Worm (Caenorhabditis elegans): ENCODE measurements around the gene C14A4.13.

The C14A4.13 gene

DNA sequence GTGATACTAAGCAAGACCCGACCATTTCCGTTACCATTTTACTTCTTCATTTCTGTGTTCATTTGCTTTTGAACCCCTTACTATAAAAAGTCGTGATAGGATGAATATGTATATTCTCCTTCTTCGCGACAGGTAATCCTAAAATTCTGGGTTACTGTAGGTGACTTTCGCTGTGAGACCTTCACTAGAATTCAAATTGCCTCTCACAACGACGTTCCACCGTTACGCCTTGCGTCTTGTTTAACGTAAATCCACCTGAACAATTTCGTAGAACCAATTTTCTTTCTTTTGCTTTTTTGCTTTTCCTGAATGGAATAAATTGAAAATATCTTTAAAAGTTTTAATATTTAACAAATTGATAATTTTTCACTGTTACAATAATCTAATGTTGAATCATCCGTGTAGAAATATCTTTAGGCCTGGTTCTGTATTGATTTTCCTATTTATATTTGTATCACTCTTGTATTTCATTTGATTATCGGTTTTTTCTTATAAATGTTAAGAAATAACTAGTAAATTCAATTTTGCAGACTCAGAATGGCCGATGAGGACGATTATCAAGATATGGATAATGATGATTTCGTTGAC is 39.3 kb upstream of the C14A4.13 start, which contains the start of gene rpb-6:
rpb-6 (plus strand) TSS at position 538 of the 588 bp plus-strand sequence.
- TF ChIP-seq unc-39 (tag; optimal IDR thresholded peaks at IDR 0.05) (no peak), lin-13 (tag; optimal IDR thresholded peaks at IDR 0.05) (peak; percentile 9), lsy-2 (tag; optimal IDR thresholded peaks at IDR 0.05) (peak; percentile 70)

DNA sequence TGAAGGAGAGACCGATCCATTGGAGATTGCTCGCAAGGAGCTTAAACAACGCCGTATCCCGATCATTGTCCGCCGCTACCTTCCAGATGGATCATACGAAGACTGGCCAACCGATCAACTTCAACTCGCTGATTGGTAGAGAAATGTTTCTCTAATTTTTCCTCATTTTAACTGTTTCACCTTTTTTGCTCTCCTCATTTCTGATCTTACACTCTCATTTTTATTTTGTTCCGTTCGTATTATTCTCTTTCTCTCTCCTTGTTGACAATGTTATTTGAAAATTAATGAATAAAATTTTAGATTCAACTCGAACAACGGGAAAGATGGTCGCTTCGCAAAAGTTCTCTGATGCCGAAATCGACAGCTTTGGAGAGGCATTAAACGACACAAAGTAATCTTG is 38.6 kb upstream of the C14A4.13 start, which contains the start of gene dohh-1:
dohh-1 (plus strand) TSS at position 301 of the 400 bp plus-strand sequence.
- TF ChIP-seq snpc-4 (tag; optimal IDR thresholded peaks at IDR 0.05) (no peak), lsy-2 (tag; optimal IDR thresholded peaks at IDR 0.05) (no peak), mep-1 (tag; optimal IDR thresholded peaks at IDR 0.05) (no peak)

DNA sequence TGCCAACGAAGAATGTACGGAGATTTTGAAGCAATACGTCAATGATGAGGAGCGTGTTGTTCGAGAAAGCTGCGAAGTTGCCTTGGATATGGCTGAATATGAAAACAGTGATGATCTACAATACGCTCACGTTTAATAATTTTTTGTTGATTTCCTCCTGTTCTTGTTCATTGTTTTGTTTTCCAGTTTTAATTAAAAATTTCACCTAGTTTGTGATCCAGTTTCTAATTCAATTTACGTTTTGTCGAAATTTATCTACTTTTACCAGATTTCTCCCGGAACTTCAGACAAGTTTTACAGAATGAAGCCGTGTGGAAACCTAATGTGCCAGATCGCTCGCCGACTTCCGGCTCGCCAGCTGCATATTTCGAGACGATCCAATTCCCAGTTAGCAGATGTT is 37.4 kb upstream of the C14A4.13 start, which contains the start of gene dap-3:
dap-3 (plus strand) TSS at position 301 of the 400 bp plus-strand sequence.
- TF ChIP-seq hlh-1 (tag; optimal IDR thresholded peaks at IDR 0.05) (no peak), snpc-4 (tag; optimal IDR thresholded peaks at IDR 0.05) (no peak), ceh-39 (tag; optimal IDR thresholded peaks at IDR 0.05) (no peak), zip-8 (tag; optimal IDR thresholded peaks at IDR 0.05) (no peak)

DNA sequence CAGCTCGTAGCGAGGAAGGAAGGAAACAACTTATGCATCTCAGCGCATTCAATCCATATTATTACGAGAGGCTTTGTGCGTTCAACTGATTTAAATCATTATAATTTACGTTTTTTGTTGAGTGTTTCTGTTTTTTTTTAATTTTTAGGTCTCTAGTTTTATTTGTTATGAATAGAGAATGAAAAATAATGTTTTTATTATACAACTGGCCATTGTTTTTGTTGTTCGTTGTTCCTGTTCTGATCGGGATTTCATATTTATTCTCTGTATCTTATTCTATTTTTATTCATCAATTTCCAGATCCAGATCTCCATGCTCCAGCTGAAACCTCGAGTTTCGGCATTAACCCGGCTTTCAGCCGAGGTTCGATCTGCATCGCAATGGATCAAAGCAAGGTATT is 35.9 kb upstream of the C14A4.13 start, which contains the start of gene mrps-22:
mrps-22 (plus strand) TSS at position 301 of the 400 bp plus-strand sequence.
- TF ChIP-seq lin-13 (tag; optimal IDR thresholded peaks at IDR 0.05) (no peak), ztf-11 (tag; optimal IDR thresholded peaks at IDR 0.05) (no peak), mab-5 (tag; optimal IDR thresholded peaks at IDR 0.05) (no peak), M03D4.4 (tag; optimal IDR thresholded peaks at IDR 0.05) (no peak), hlh-1 (tag; optimal IDR thresholded peaks at IDR 0.05) (no peak), lin-32 (GFP tag; optimal IDR thresholded peaks at IDR 0.05) (no peak), nhr-76 (tag; optimal IDR thresholded peaks at IDR 0.05) (no peak)

DNA sequence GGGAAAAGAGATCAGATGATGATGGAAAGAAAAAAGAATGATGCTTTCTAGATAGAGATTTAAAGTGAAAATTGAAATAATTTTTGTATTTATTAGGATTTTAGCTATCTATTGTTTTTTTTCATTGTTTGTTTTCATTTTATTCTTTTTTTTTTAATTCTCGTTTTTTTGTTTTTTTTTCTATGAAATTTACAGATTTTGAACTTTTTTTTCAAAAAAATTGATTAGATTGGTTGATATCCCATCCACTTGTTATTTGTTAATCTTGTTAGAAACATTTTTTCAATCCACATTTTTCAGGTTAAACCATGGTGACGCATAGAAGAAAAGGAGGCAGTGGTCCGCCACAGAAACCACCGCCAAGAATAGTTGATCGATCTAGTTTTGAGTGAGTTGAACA is 34.2 kb upstream of the C14A4.13 start, which contains the start of gene algn-9:
algn-9 (plus strand) TSS at position 301 of the 400 bp plus-strand sequence.
- TF ChIP-seq zip-8 (tag; optimal IDR thresholded peaks at IDR 0.05) (no peak), bed-3 (GFP tag; optimal IDR thresholded peaks at IDR 0.05) (no peak), pha-4 (tag; optimal IDR thresholded peaks at IDR 0.05) (no peak), ces-1 (GFP tag; optimal IDR thresholded peaks at IDR 0.05) (no peak), mls-2 (tag; optimal IDR thresholded peaks at IDR 0.05) (no peak), mab-5 (tag; optimal IDR thresholded peaks at IDR 0.05) (no peak), nhr-12 (tag; optimal IDR thresholded peaks at IDR 0.05) (no peak), M03D4.4 (tag; optimal IDR thresholded peaks at IDR 0.05) (no peak)

DNA sequence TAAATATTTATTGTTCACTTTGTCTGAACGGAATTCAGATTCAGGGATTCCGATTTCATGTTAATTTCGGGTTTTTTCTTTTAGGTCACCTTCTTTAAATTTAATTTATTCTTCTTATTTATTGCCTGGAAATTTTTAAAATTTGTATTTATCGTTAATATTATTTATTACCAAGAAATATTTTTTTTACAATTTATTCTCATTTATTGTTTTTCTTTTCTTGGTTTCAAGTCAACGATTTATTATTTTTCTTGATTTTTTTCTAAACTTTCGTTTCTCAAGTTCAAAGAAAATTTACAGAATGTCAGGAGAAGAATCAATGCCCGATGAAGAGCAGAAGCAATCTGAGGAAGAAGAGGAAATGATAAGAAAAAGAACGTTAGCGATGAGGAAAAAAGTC is 30.5 kb upstream of the C14A4.13 start, which contains the start of gene crn-3:
crn-3 (plus strand) TSS at position 301 of the 400 bp plus-strand sequence.
- TF ChIP-seq nhr-12 (tag; optimal IDR thresholded peaks at IDR 0.05) (no peak), nhr-76 (tag; optimal IDR thresholded peaks at IDR 0.05) (no peak), M03D4.4 (tag; optimal IDR thresholded peaks at IDR 0.05) (no peak)

DNA sequence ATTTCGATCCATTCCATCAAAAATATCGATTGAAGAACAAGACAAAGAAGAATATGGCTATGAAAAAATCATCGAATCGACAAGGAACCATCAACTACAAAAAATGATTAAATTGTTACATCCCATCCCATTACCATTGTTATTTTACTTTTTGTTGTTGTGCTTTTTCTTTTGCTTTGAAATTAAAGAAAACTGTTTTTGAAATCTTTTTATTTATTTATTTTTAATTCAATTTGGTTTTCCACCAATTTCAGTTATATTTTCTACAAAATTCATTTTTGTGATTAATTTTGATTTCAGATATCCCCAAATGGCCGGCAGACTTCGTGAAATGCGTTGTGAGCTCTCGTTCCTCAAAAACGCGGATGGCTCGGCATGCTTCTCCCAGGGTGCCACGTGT is 25.8 kb upstream of the C14A4.13 start, which contains the start of gene crn-5:
crn-5 (plus strand) TSS at position 301 of the 400 bp plus-strand sequence.
- no peak for TF ChIP-seq pha-4 (tag; optimal IDR thresholded peaks at IDR 0.05)
- TF ChIP-seq tbx-8 (GFP tag; optimal IDR thresholded peaks at IDR 0.05) = no peak
- no peak for TF ChIP-seq nhr-28 (tag; optimal IDR thresholded peaks at IDR 0.05)
- TF ChIP-seq bed-3 (GFP tag; optimal IDR thresholded peaks at IDR 0.05) = no peak
- no peak for TF ChIP-seq lin-32 (GFP tag; optimal IDR thresholded peaks at IDR 0.05)
- TF ChIP-seq lsy-2 (tag; optimal IDR thresholded peaks at IDR 0.05) = no peak
- TF ChIP-seq mab-5 (tag; optimal IDR thresholded peaks at IDR 0.05) = no peak
- no peak for TF ChIP-seq elt-1 (tag; optimal IDR thresholded peaks at IDR 0.05; ENCODE audit: borderline replicate concordance, insufficient read depth)
- no peak for TF ChIP-seq cnd-1 (tag; optimal IDR thresholded peaks at IDR 0.05)
- TF ChIP-seq nhr-2 (tag; optimal IDR thresholded peaks at IDR 0.05) = no peak
- no peak for TF ChIP-seq nhr-76 (tag; optimal IDR thresholded peaks at IDR 0.05)
- TF ChIP-seq ces-1 (GFP tag; optimal IDR thresholded peaks at IDR 0.05) = no peak

DNA sequence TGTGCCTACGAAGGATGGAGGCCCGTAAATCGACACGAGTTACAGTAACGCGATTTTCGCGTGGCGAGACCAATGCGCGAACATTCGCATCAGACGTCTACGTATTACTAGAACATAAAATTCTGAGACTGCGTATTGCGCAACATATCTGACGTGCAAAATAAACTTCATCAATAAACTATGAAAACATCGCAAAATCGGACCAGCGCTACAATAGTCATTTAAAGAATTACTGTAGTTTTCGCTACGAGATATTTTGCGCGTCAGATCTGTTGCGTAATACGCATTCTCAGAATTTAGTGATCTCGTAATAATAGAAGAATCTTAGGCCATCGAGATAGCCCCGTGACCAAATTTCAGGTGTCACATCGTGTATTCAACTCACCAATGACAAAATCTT is 23.9 kb upstream of the C14A4.13 start:
- TF ChIP-seq lin-32 (GFP tag; optimal IDR thresholded peaks at IDR 0.05) (no peak), zip-8 (tag; optimal IDR thresholded peaks at IDR 0.05) (peak; percentile 94), hlh-1 (tag; optimal IDR thresholded peaks at IDR 0.05) (no peak), ces-1 (GFP tag; optimal IDR thresholded peaks at IDR 0.05) (no peak), snpc-4 (tag; optimal IDR thresholded peaks at IDR 0.05) (no peak)

Measured in whole organism, mixed stage, embryonic.